Worm (Caenorhabditis elegans) whole organism, L4 larva: ENCODE measurements around the gene srh-17.
A peak's percentile ranks its signal among the peaks of the same experiment; 100 is the strongest.

Experiments
- D1046.2 ChIP-seq: fragments of 200-800 bp; sonication (Bioruptor generic); IDR thresholded peaks from 2 replicates; pipeline ENCODE4 v1.3.6; 2022; ENCODE audit warnings: missing genetic modification characterization, missing compliant biosample characterization
- F10B5.3 ChIP-seq: sonication (generic microtip); optimal IDR thresholded peaks from 2 replicates; lab custom pipeline; 2016; ENCODE audit warnings: mild to moderate bottlenecking, missing genetic modification characterization, missing compliant biosample characterization
- F26F4.8 ChIP-seq: fragments of 200-800 bp; sonication (Bioruptor generic); conservative IDR thresholded peaks from 2 replicates; pipeline ENCODE4 v1.3.6; 2022; ENCODE audit warnings: missing genetic modification characterization, missing compliant biosample characterization
- F37D6.2 ChIP-seq: sonication (generic microtip); optimal IDR thresholded peaks from 2 replicates; lab custom pipeline; 2016; ENCODE audit warnings: mild to moderate bottlenecking, missing genetic modification characterization, missing compliant biosample characterization
- F49E8.2 ChIP-seq: sonication (generic microtip); optimal IDR thresholded peaks from 2 replicates; lab custom pipeline; 2016; ENCODE audit warnings: missing compliant biosample characterization, mild to moderate bottlenecking, missing genetic modification characterization, borderline replicate concordance
- R02D3.7 ChIP-seq: fragments of 150-350 bp; sonication (generic microtip); optimal IDR thresholded peaks from 3 replicates; lab custom pipeline; 2014; ENCODE audit warnings: missing biosample characterization, missing genetic modification characterization
- T26A8.4 ChIP-seq: fragments of 200-800 bp; sonication (Bioruptor generic); IDR thresholded peaks from 2 replicates; pipeline ENCODE4 v1.3.6; 2022; ENCODE audit warnings: missing genetic modification characterization, missing compliant biosample characterization
- Y48G9A.11 ChIP-seq: fragments of 200-800 bp; sonication (Bioruptor generic); IDR thresholded peaks from 2 replicates; pipeline ENCODE4 v1.3.6; 2022; ENCODE audit warnings: missing genetic modification reagents, missing genetic modification characterization, missing compliant biosample characterization
- Y5F2A.4 ChIP-seq: fragments of 200-800 bp; sonication (Bioruptor generic); optimal IDR thresholded peaks from 2 replicates; lab custom pipeline; 2018; ENCODE audit warnings: mild to moderate bottlenecking, missing genetic modification characterization, missing compliant biosample characterization
- ZK546.5 ChIP-seq, 2 experiments: sonication (generic microtip); optimal IDR thresholded peaks; 2 replicates each; lab custom pipeline; 2017; ENCODE audit warnings: missing biosample characterization in 2 of 2, missing genetic modification characterization in 2 of 2
- ama-1 ChIP-seq: fragments of 150-350 bp; optimal IDR thresholded peaks from 2 replicates; lab custom pipeline; 2014; ENCODE audit warnings: inconsistent platforms, mixed read lengths
- ceh-20 ChIP-seq: fragments of 200-800 bp; sonication (Bioruptor generic); IDR thresholded peaks from 2 replicates; pipeline ENCODE4 v1.3.6; 2022; ENCODE audit warnings: missing genetic modification reagents, missing genetic modification characterization, missing compliant biosample characterization
- ceh-62 ChIP-seq: sonication (generic microtip); optimal IDR thresholded peaks from 2 replicates; lab custom pipeline; 2017; ENCODE audit warnings: missing biosample characterization, missing genetic modification characterization
- ceh-82 ChIP-seq: sonication (generic microtip); optimal IDR thresholded peaks from 2 replicates; lab custom pipeline; 2017; ENCODE audit warnings: missing biosample characterization, missing genetic modification characterization
- cey-2 ChIP-seq: sonication (generic microtip); optimal IDR thresholded peaks from 3 replicates; lab custom pipeline; 2017; ENCODE audit warnings: missing genetic modification characterization, mild to moderate bottlenecking, missing compliant biosample characterization, antibody characterized with exemption, borderline replicate concordance; ENCODE audit not compliant: insufficient read depth
- dmd-8 ChIP-seq: fragments of 200-800 bp; sonication (Bioruptor generic); IDR thresholded peaks from 2 replicates; pipeline ENCODE4 v1.3.6; 2022; ENCODE audit warnings: missing genetic modification characterization, missing compliant biosample characterization
- dpl-1 ChIP-seq: fragments of 150-350 bp; optimal IDR thresholded peaks from 2 replicates; lab custom pipeline; 2014; ENCODE audit warnings: missing biosample characterization, missing genetic modification reagents, missing genetic modification characterization
- egl-27 ChIP-seq: sonication (generic microtip); optimal IDR thresholded peaks from 3 replicates; lab custom pipeline; 2017; ENCODE audit warnings: missing biosample characterization, missing genetic modification reagents, missing genetic modification characterization
- egl-43 ChIP-seq: fragments of 200-800 bp; sonication (Bioruptor generic); IDR thresholded peaks from 2 replicates; pipeline ENCODE4 v1.3.6; 2022; ENCODE audit warnings: missing genetic modification reagents, missing genetic modification characterization, missing compliant biosample characterization
- fkh-10 ChIP-seq: fragments of 150-350 bp; optimal IDR thresholded peaks from 2 replicates; lab custom pipeline; 2014; ENCODE audit warnings: missing biosample characterization, missing genetic modification reagents, missing genetic modification characterization
- fos-1 ChIP-seq: fragments of 150-350 bp; optimal IDR thresholded peaks from 2 replicates; lab custom pipeline; 2014; ENCODE audit warnings: missing biosample characterization, missing genetic modification characterization
- gei-8 ChIP-seq: fragments of 200-800 bp; sonication (Bioruptor generic); optimal IDR thresholded peaks from 2 replicates; lab custom pipeline; 2018; ENCODE audit warnings: mild to moderate bottlenecking, missing genetic modification characterization, missing compliant biosample characterization
- hlh-30 ChIP-seq: sonication (generic microtip); optimal IDR thresholded peaks from 2 replicates; lab custom pipeline; 2017; ENCODE audit warnings: antibody characterized with exemption, mild to moderate bottlenecking, missing genetic modification characterization, missing compliant biosample characterization; ENCODE audit not compliant: insufficient read depth
- jun-1 ChIP-seq: fragments of 150-350 bp; optimal IDR thresholded peaks from 2 replicates; lab custom pipeline; 2014; ENCODE audit warnings: missing biosample characterization, missing genetic modification reagents, missing genetic modification characterization
- lim-7 ChIP-seq: fragments of 200-800 bp; sonication (Bioruptor generic); IDR thresholded peaks from 2 replicates; pipeline ENCODE4 v1.3.6; 2022; ENCODE audit warnings: missing genetic modification characterization, missing compliant biosample characterization
- lin-38 ChIP-seq: fragments of 200-800 bp; sonication (Bioruptor generic); IDR thresholded peaks from 2 replicates; pipeline ENCODE4 v1.3.6; 2022; ENCODE audit warnings: missing genetic modification reagents, missing genetic modification characterization, missing compliant biosample characterization
- madf-5 ChIP-seq, 2 experiments: fragments of 200-800 bp; sonication (Bioruptor generic); IDR thresholded peaks; 2 replicates each; pipeline ENCODE4 v1.3.6; 2022; ENCODE audit warnings: missing compliant biosample characterization in 2 of 2, missing genetic modification characterization in 2 of 2
- mdl-1 ChIP-seq, 2 experiments: fragments of 150-350 bp in 1 of 2; sonication (generic microtip) in 1 of 2; optimal IDR thresholded peaks; 2 replicates each; lab custom pipeline; 2014 to 2017; ENCODE audit warnings: missing biosample characterization in 2 of 2, missing genetic modification characterization in 2 of 2
- mdt-29 ChIP-seq: fragments of 200-800 bp; sonication (Bioruptor generic); IDR thresholded peaks from 2 replicates; pipeline ENCODE4 v1.3.6; 2022; ENCODE audit warnings: missing genetic modification reagents, missing genetic modification characterization, missing compliant biosample characterization
- mep-1 ChIP-seq: fragments of 150-350 bp; sonication (generic microtip); optimal IDR thresholded peaks from 3 replicates; lab custom pipeline; 2014; ENCODE audit warnings: missing biosample characterization, missing genetic modification characterization
- mes-2 ChIP-seq: sonication (generic microtip); optimal IDR thresholded peaks from 2 replicates; lab custom pipeline; 2016; ENCODE audit warnings: missing genotype, mild to moderate bottlenecking, missing genetic modification characterization, missing compliant biosample characterization; ENCODE audit not compliant: poor library complexity, severe bottlenecking
- nhr-11 ChIP-seq: fragments of 150-350 bp; optimal IDR thresholded peaks from 2 replicates; lab custom pipeline; 2014; ENCODE audit warnings: missing biosample characterization, missing genetic modification characterization
- nhr-111 ChIP-seq: fragments of 200-800 bp; sonication (Bioruptor generic); optimal IDR thresholded peaks from 2 replicates; lab custom pipeline; 2018; ENCODE audit warnings: mild to moderate bottlenecking, missing genetic modification characterization, missing compliant biosample characterization
- nhr-237 ChIP-seq: sonication (generic microtip); optimal IDR thresholded peaks from 2 replicates; lab custom pipeline; 2017; ENCODE audit warnings: missing biosample characterization, missing genetic modification characterization
- nhr-25 ChIP-seq: sonication (generic microtip); optimal IDR thresholded peaks from 2 replicates; lab custom pipeline; 2017; ENCODE audit warnings: missing genetic modification characterization, mild to moderate bottlenecking, missing compliant biosample characterization, antibody characterized with exemption, moderate library complexity, borderline replicate concordance; ENCODE audit not compliant: insufficient read depth
- nhr-6 ChIP-seq: fragments of 150-350 bp; optimal IDR thresholded peaks from 2 replicates; lab custom pipeline; 2014; ENCODE audit warnings: missing biosample characterization, missing genetic modification characterization
- nhr-76 ChIP-seq: fragments of 150-350 bp; optimal IDR thresholded peaks from 2 replicates; lab custom pipeline; 2014; ENCODE audit warnings: missing biosample characterization, missing genetic modification characterization
- nhr-77 ChIP-seq: fragments of 150-350 bp; optimal IDR thresholded peaks from 2 replicates; lab custom pipeline; 2014; ENCODE audit warnings: missing biosample characterization, missing genetic modification characterization
- pha-4 ChIP-seq, 2 experiments: fragments of 150-350 bp in 1 of 2; fragments of 200-800 bp in 1 of 2; sonication (Bioruptor generic) in 1 of 2; IDR thresholded peaks in 1 of 2; optimal IDR thresholded peaks in 1 of 2; 2 replicates each; pipeline versions ENCODE4 v1.3.6 to Lab custom; 2014 to 2022; ENCODE audit warnings: missing genetic modification characterization in 2 of 2, missing genetic modification reagents in 2 of 2, missing biosample characterization in 1 of 2, missing compliant biosample characterization in 1 of 2
- rbr-2 ChIP-seq: sonication (generic microtip); optimal IDR thresholded peaks from 2 replicates; lab custom pipeline; 2016; ENCODE audit warnings: missing genotype, missing genetic modification characterization, missing compliant biosample characterization
- saeg-2 ChIP-seq: fragments of 200-800 bp; sonication (Bioruptor generic); IDR thresholded peaks from 2 replicates; pipeline ENCODE4 v1.3.6; 2022; ENCODE audit warnings: missing genetic modification reagents, missing genetic modification characterization, missing compliant biosample characterization
- set-16 ChIP-seq: fragments of 200-800 bp; sonication (Bioruptor generic); IDR thresholded peaks from 2 replicates; pipeline ENCODE4 v1.3.6; 2022; ENCODE audit warnings: missing genetic modification reagents, missing genetic modification characterization, missing compliant biosample characterization
- snpc-4 ChIP-seq: fragments of 150-350 bp; optimal IDR thresholded peaks from 2 replicates; lab custom pipeline; 2014; ENCODE audit warnings: missing biosample characterization, missing genetic modification characterization
- zip-11 ChIP-seq: fragments of 200-800 bp; sonication (Bioruptor generic); IDR thresholded peaks from 2 replicates; pipeline ENCODE4 v1.3.6; 2022; ENCODE audit warnings: missing genetic modification characterization, missing compliant biosample characterization
- zip-2 ChIP-seq: fragments of 150-350 bp; optimal IDR thresholded peaks from 2 replicates; lab custom pipeline; 2014; ENCODE audit warnings: missing biosample characterization, missing genetic modification characterization
- ztf-11 ChIP-seq: fragments of 150-350 bp; optimal IDR thresholded peaks from 2 replicates; lab custom pipeline; 2014; ENCODE audit warnings: missing biosample characterization, missing genetic modification characterization
- ztf-7 ChIP-seq: fragments of 150-350 bp; optimal IDR thresholded peaks from 2 replicates; lab custom pipeline; 2014; ENCODE audit warnings: missing biosample characterization, missing genetic modification characterization

The srh-17 gene

ce11 chrV:14685435-14686058, 24.4 kb downstream of the srh-17 start, which contains the start of gene C47E8.4 (continued):
- TF ChIP-seq Y5F2A.4 (GFP tag; lab: Kevin White, UChicago) (peak; percentile 25), cey-2 (tag; lab: Kevin White, UChicago) (no peak), F49E8.2 (tag; lab: Kevin White, UChicago) (peak; percentile 95), mdl-1 (tag; optimal IDR thresholded peaks at IDR 0.05; lab: Kevin White, UChicago) (peak in 1 of 2 experiments; percentile 48), rbr-2 (tag; lab: Kevin White, UChicago) (peak; percentile 98), lin-38 (GFP tag; lab: Robert Waterston, UW) (peak; percentile 99), dpl-1 (peak; percentile 92), ZK546.5 (tag; optimal IDR thresholded peaks at IDR 0.05; lab: Kevin White, UChicago) (peak in 1 of 2 experiments; percentile 62), F26F4.8 (no peak), jun-1 (tag; lab: Kevin White, UChicago) (peak; percentile 89), ceh-20 (peak; percentile 98), nhr-76 (tag; lab: Kevin White, UChicago) (peak; percentile 68), nhr-25 (tag; lab: Kevin White, UChicago) (peak; percentile 94), fkh-10 (GFP tag; lab: Kevin White, UChicago) (peak; percentile 96), F10B5.3 (peak; percentile 92), ztf-7 (peak; percentile 59), snpc-4 (tag; lab: Kevin White, UChicago) (peak; percentile 28), nhr-6 (tag; lab: Kevin White, UChicago) (peak; percentile 99), mdt-29 (peak; percentile 99), Y48G9A.11 (GFP tag; lab: Robert Waterston, UW) (peak; percentile 92), F37D6.2 (tag; lab: Kevin White, UChicago) (peak; percentile 96), madf-5 (GFP tag; IDR thresholded peaks at IDR 0.05; lab: Robert Waterston, UW) (peak; percentile 74 to 81; a peak in 2 of 4 replicates), ceh-62 (no peak)

- TF ChIP-seq mdl-1 (tag; optimal IDR thresholded peaks at IDR 0.05; lab: Kevin White, UChicago) (no peak), T26A8.4 (GFP tag; lab: Robert Waterston, UW) (no peak), pha-4 (GFP tag; IDR thresholded peaks at IDR 0.05; lab: Robert Waterston, UW) (peak; percentile 24; the same call in 1 of the 2 replicates), pha-4 (tag; optimal IDR thresholded peaks at IDR 0.05; lab: Kevin White, UChicago) (no peak), egl-43 (GFP tag; lab: Robert Waterston, UW) (no peak), gei-8 (no peak), ceh-20 (no peak), fkh-10 (GFP tag; lab: Kevin White, UChicago) (no peak), nhr-6 (tag; lab: Kevin White, UChicago) (no peak), mep-1 (peak; percentile 27), lim-7 (GFP tag; lab: Robert Waterston, UW) (0 out of 2 replicates have a peak, but pooled peaks have one; percentile 70), fos-1 (tag; lab: Kevin White, UChicago) (no peak), nhr-111 (GFP tag; lab: Kevin White, UChicago) (no peak), zip-11 (GFP tag; lab: Robert Waterston, UW) (no peak), nhr-237 (tag; lab: Kevin White, UChicago) (no peak), egl-27 (tag; lab: Kevin White, UChicago) (no peak), dmd-8 (GFP tag; lab: Robert Waterston, UW) (no peak), nhr-11 (tag; lab: Kevin White, UChicago) (no peak), ztf-11 (no peak), ama-1 (lab: Kevin White, UChicago) (peak; percentile 84), F37D6.2 (tag; lab: Kevin White, UChicago) (no peak), hlh-30 (tag; lab: Kevin White, UChicago) (no peak), nhr-77 (tag; lab: Kevin White, UChicago) (no peak), mes-2 (tag; lab: Kevin White, UChicago) (no peak), D1046.2 (GFP tag; lab: Robert Waterston, UW) (no peak), set-16 (GFP tag; lab: Robert Waterston, UW) (peak; percentile 21; the same call in 1 of the 2 replicates), zip-2 (tag; lab: Kevin White, UChicago) (no peak), saeg-2 (GFP tag; lab: Robert Waterston, UW) (no peak), R02D3.7 (tag; lab: Kevin White, UChicago) (no peak), ceh-82 (tag; lab: Kevin White, UChicago) (no peak)
Observed at ce11 chrV:14686231-14687105, 25.4 kb downstream of the srh-17 start.
